Worm (Caenorhabditis elegans) whole organism, L4/young adult: Measurements from ENCODE around the gene rpoa-12.

ENCODE experiments used
- W03F9.2 ChIP-seq: fragments of 150-350 bp; optimal IDR thresholded peaks from 2 replicates; lab custom pipeline; 2014; ENCODE audit warnings: missing biosample characterization, missing genetic modification characterization
- dao-5 ChIP-seq: sonication (generic microtip); optimal IDR thresholded peaks from 2 replicates; lab custom pipeline; 2016; ENCODE audit warnings: missing genotype, missing genetic modification characterization, moderate library complexity, missing compliant biosample characterization
- him-1 ChIP-seq: sonication (generic microtip); optimal IDR thresholded peaks from 2 replicates; lab custom pipeline; 2016; ENCODE audit warnings: missing genotype, missing genetic modification reagents, missing genetic modification characterization, missing compliant biosample characterization

ce11 chrV:14438099-14438739, 15.1 kb upstream of the rpoa-12 start:
- no peak for TF ChIP-seq him-1 (tag; lab: Kevin White, UChicago)
- no peak for TF ChIP-seq dao-5 (tag; lab: Kevin White, UChicago)
- no peak for TF ChIP-seq W03F9.2 (tag; lab: Kevin White, UChicago)
